Worm (Caenorhabditis elegans) whole organism, dauer: ENCODE data around the gene nep-22.

Source experiments
- unc-62 ChIP-seq: sonication (generic microtip); optimal IDR thresholded peaks from 2 replicates; lab custom pipeline; 2017; ENCODE audit warnings: missing biosample characterization, missing genetic modification reagents, missing genetic modification characterization

Gene nep-22

DNA sequence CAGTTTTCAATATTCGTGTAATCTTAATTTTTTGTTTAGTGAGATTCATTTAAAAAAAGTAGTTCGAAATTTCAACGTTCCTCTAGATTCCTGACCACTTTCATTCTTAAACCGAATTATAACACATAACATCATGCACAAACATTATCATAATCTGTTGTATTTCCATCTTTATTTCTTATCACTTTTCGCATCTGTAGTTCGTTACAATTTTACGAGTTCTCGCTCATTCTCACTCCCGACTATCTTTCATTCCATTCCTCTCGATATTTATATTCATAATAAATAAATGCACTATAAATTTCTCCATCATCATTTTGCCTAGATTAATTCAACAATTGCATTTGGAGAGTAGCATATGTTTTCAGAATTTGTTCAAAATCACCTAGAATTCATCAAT lies 46.9 kb downstream of the nep-22 start:
- no peak for TF ChIP-seq unc-62 (GFP tag; lab: Kevin White, UChicago)

DNA sequence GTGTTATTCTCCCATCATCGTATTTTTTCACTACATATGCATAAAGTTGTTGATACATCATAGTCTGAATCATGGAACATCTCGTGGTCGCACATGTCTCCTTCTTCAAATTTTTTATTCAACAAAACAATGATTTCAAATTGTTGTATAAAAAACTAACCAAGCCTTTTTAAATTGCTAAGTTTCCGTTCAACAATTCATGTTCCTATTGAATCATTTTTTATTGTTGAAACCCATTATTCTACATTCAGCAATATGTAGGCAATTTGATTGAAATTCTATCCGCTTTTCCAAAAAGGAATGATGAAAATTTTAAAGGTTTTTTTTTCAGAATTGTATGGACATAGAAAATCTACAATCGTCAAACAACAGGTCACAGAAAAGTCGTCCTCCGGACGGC lies 48.3 kb downstream of the nep-22 start, which contains the start of gene ajm-1:
Gene ajm-1 (plus strand): TSS at position 301 of the 400 bp plus-strand sequence.
- no peak for TF ChIP-seq unc-62 (GFP tag; lab: Kevin White, UChicago)

DNA sequence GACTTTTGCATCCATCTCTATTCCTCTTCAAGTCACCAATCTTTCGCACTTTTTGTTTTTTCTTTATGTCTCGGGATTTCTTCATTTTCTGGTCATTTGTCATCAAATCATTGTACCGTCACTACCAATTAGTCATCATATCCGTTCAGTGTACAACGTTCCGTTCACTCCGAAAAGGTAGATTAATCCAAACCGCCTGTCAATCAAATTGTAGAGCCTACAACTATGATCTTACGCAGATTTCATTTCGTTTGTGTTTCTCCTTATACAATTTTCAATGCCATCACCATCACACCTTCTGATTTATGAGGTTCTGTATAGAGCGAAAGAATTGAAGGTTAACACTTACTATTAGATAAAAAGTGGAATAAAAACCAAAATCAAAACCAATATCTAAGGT lies 51.5 kb downstream of the nep-22 start:
- TF ChIP-seq unc-62 (GFP tag; lab: Kevin White, UChicago): no peak
